Fruit fly (Drosophila melanogaster): Measurements from ENCODE around the gene CG11768.

CG11768 gene

dm6 chr3R:8767998-8768397 lies at the start of gene CG11768, which contains the start of gene CG34135:
Gene CG11768, minus strand, starts transcription at chr3R:8768200.
Gene CG34135, minus strand, starts transcription at chr3R:8768191.
- TF ChIP-seq brk (GFP tag; optimal IDR thresholded peaks at IDR 0.05): no peak
- TF ChIP-seq fru (GFP tag; optimal IDR thresholded peaks at IDR 0.05): no peak
- TF ChIP-seq sv (GFP tag; optimal IDR thresholded peaks at IDR 0.05): no peak
- TF ChIP-seq usp (GFP tag; optimal IDR thresholded peaks at IDR 0.05): no peak
- no peak for TF ChIP-seq Vsx2 (GFP tag; optimal IDR thresholded peaks at IDR 0.05; ENCODE audit: partially characterized antibody)

dm6 chr3R:8815074-8815473 lies 47.1 kb upstream of the CG11768 start:
- TF ChIP-seq dl (GFP tag; optimal IDR thresholded peaks at IDR 0.05; ENCODE audit: insufficient read depth in 1 of 2, partially characterized antibody in 2 of 2): no peak
- no peak for TF ChIP-seq dmrt93B (GFP tag; optimal IDR thresholded peaks at IDR 0.05)
- TF ChIP-seq pan (optimal IDR thresholded peaks at IDR 0.05): no peak
- no peak for TF ChIP-seq jim (GFP tag; optimal IDR thresholded peaks at IDR 0.05)

- TF ChIP-seq sv (GFP tag; optimal IDR thresholded peaks at IDR 0.05) (no peak), sage (GFP tag; optimal IDR thresholded peaks at IDR 0.05) (no peak), Rel (GFP tag; optimal IDR thresholded peaks at IDR 0.05) (no peak), Rel (tag; optimal IDR thresholded peaks at IDR 0.05) (peak; percentile 59), Sp1 (GFP tag; optimal IDR thresholded peaks at IDR 0.05) (peak; percentile 1), dmrt93B (GFP tag; optimal IDR thresholded peaks at IDR 0.05) (no peak), woc (GFP tag; optimal IDR thresholded peaks at IDR 0.05) (no peak), Hnf4 (GFP tag; optimal IDR thresholded peaks at IDR 0.05) (no peak)
Observed at dm6 chr3R:8814029-8814647, 46.1 kb upstream of the CG11768 start.

dm6 chr3R:8813164-8813629 lies 45.2 kb upstream of the CG11768 start, which contains the start of gene CG9837:
Gene CG9837, minus strand, starts transcription at chr3R:8813579.
- no peak for TF ChIP-seq Hr83 (GFP tag; optimal IDR thresholded peaks at IDR 0.05; ENCODE audit: poor library complexity, severe bottlenecking)
- no peak for TF ChIP-seq Dif (GFP tag; optimal IDR thresholded peaks at IDR 0.05; ENCODE audit: partially characterized antibody)
- no peak for TF ChIP-seq Vsx2 (GFP tag; optimal IDR thresholded peaks at IDR 0.05; ENCODE audit: partially characterized antibody)
- TF ChIP-seq HLH106 (tag; optimal IDR thresholded peaks at IDR 0.05): no peak
- TF ChIP-seq dmrt93B (GFP tag; optimal IDR thresholded peaks at IDR 0.05): no peak
- no peak for TF ChIP-seq CG9705 (GFP tag; optimal IDR thresholded peaks at IDR 0.05)
- TF ChIP-seq usp (GFP tag; optimal IDR thresholded peaks at IDR 0.05): no peak

dm6 chr3R:8812342-8812966 lies 44.5 kb upstream of the CG11768 start:
- TF ChIP-seq pan (optimal IDR thresholded peaks at IDR 0.05): no peak
- TF ChIP-seq Vsx2 (GFP tag; optimal IDR thresholded peaks at IDR 0.05; ENCODE audit: partially characterized antibody): no peak
- no peak for TF ChIP-seq tai (GFP tag; optimal IDR thresholded peaks at IDR 0.05)
- TF ChIP-seq Mio (GFP tag; optimal IDR thresholded peaks at IDR 0.05): no peak
- TF ChIP-seq CG9705 (GFP tag; optimal IDR thresholded peaks at IDR 0.05): no peak
- no peak for TF ChIP-seq Sp1 (GFP tag; optimal IDR thresholded peaks at IDR 0.05)
- TF ChIP-seq Hr78 (GFP tag; optimal IDR thresholded peaks at IDR 0.05): no peak
- TF ChIP-seq h (GFP tag; optimal IDR thresholded peaks at IDR 0.05): peak; percentile 65
- TF ChIP-seq Dfd (GFP tag; optimal IDR thresholded peaks at IDR 0.05): no peak
- TF ChIP-seq N (GFP tag; optimal IDR thresholded peaks at IDR 0.05): no peak
- no peak for TF ChIP-seq Myc (optimal IDR thresholded peaks at IDR 0.05)
- TF ChIP-seq fru (GFP tag; optimal IDR thresholded peaks at IDR 0.05): peak; percentile 72
- no peak for TF ChIP-seq CrebA (GFP tag; optimal IDR thresholded peaks at IDR 0.05; ENCODE audit: borderline replicate concordance)
- TF ChIP-seq dsf (GFP tag; optimal IDR thresholded peaks at IDR 0.05; ENCODE audit: borderline replicate concordance): no peak
- TF ChIP-seq Dif (GFP tag; optimal IDR thresholded peaks at IDR 0.05; ENCODE audit: partially characterized antibody): no peak
- TF ChIP-seq usp (GFP tag; optimal IDR thresholded peaks at IDR 0.05): no peak
- no peak for TF ChIP-seq brk (GFP tag; optimal IDR thresholded peaks at IDR 0.05)
- TF ChIP-seq sage (GFP tag; optimal IDR thresholded peaks at IDR 0.05): peak; percentile 12
- peak; percentile 32 for TF ChIP-seq OdsH (GFP tag; optimal IDR thresholded peaks at IDR 0.05)
- no peak for TF ChIP-seq Abd-B (GFP tag; optimal IDR thresholded peaks at IDR 0.05)
- TF ChIP-seq ey (GFP tag; optimal IDR thresholded peaks at IDR 0.05): peak; percentile 54
- no peak for TF ChIP-seq jim (GFP tag; optimal IDR thresholded peaks at IDR 0.05)
- peak; percentile 46 for TF ChIP-seq br (GFP tag; optimal IDR thresholded peaks at IDR 0.05)
- TF ChIP-seq foxo (GFP tag; optimal IDR thresholded peaks at IDR 0.05): peak in 1 of 2 experiments; percentile 53
- no peak for TF ChIP-seq dl (GFP tag; optimal IDR thresholded peaks at IDR 0.05; ENCODE audit: insufficient read depth in 1 of 2, partially characterized antibody in 2 of 2)
- TF ChIP-seq Hnf4 (GFP tag; optimal IDR thresholded peaks at IDR 0.05): peak; percentile 18
- TF ChIP-seq Jra (GFP tag; optimal IDR thresholded peaks at IDR 0.05): no peak
- no peak for TF ChIP-seq lola (GFP tag; optimal IDR thresholded peaks at IDR 0.05)
- TF ChIP-seq dmrt93B (GFP tag; optimal IDR thresholded peaks at IDR 0.05): no peak
- TF ChIP-seq psq (GFP tag; optimal IDR thresholded peaks at IDR 0.05): peak; percentile 34
- TF ChIP-seq Hr83 (GFP tag; optimal IDR thresholded peaks at IDR 0.05; ENCODE audit: poor library complexity, severe bottlenecking): no peak
- peak; percentile 53 for TF ChIP-seq rgr (GFP tag; optimal IDR thresholded peaks at IDR 0.05)
- peak; percentile 22 for TF ChIP-seq CG32264 (GFP tag; optimal IDR thresholded peaks at IDR 0.05)
- TF ChIP-seq woc (GFP tag; optimal IDR thresholded peaks at IDR 0.05): peak; percentile 53

Measured in whole organism, wandering third instar larva.